Worm (Caenorhabditis elegans): ENCODE measurements around the gene T24A6.16.

DNA sequence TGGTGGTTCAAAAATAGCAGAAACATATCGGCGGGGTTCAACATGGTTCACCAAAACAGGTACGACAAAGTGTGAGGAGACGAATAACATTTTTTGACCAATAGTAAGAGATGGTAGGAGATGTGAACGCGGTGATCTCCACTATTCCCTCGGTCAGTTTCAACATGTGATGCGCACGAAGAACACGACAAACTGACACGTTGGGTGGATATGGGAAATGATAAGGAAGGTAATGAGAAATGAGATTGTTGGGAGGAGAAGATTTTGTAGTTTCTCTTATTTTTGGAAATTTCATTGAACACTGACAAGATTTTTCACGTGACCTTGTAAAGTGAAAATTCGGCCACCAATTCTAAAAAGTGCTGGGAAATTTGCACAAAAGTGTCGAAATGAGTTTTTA is 48.0 kb upstream of the T24A6.16 start:
- TF ChIP-seq mel-28 (tag; optimal IDR thresholded peaks at IDR 0.05; ENCODE audit: borderline replicate concordance) (no peak), Y56A3A.18 (GFP tag; IDR thresholded peaks at IDR 0.05) (no peak), bed-2 (GFP tag; IDR thresholded peaks at IDR 0.05) (no peak), lin-35 (GFP tag; optimal IDR thresholded peaks at IDR 0.05) (no peak)

All from whole organism, young adult.